Worm (Caenorhabditis elegans) whole organism, L2 larva: ENCODE data around the gene C46E10.8.
"Not testable (repeated sequence)": the region's sequence is repeated elsewhere in the genome, so short reads cannot be mapped to it uniquely, and the experiment has no call there.

Experiments used
- C34F6.9 ChIP-seq: fragments of 150-350 bp; optimal IDR thresholded peaks from 2 replicates; lab custom pipeline; 2014; ENCODE audit warnings: missing biosample characterization, missing genetic modification characterization
- ZK546.5 ChIP-seq: sonication (generic microtip); optimal IDR thresholded peaks from 2 replicates; lab custom pipeline; 2017; ENCODE audit warnings: missing biosample characterization, missing genetic modification characterization
- aly-2 ChIP-seq: fragments of 150-350 bp; optimal IDR thresholded peaks from 2 replicates; lab custom pipeline; 2014; ENCODE audit warnings: missing biosample characterization, missing genetic modification characterization
- ama-1 ChIP-seq: fragments of 150-350 bp; optimal IDR thresholded peaks from 2 replicates; lab custom pipeline; 2018; ENCODE audit warnings: inconsistent platforms
- blmp-1 ChIP-seq: sonication (generic microtip); optimal IDR thresholded peaks from 2 replicates; lab custom pipeline; 2017; ENCODE audit warnings: missing genetic modification characterization, mild to moderate bottlenecking, missing compliant biosample characterization, antibody characterized with exemption, moderate library complexity; ENCODE audit not compliant: insufficient read depth
- ceh-16 ChIP-seq: fragments of 150-350 bp; optimal IDR thresholded peaks from 2 replicates; lab custom pipeline; 2014; ENCODE audit warnings: missing biosample characterization, missing genetic modification characterization
- crh-2 ChIP-seq: sonication (generic microtip); optimal IDR thresholded peaks from 2 replicates; lab custom pipeline; 2017; ENCODE audit warnings: missing biosample characterization, missing genetic modification characterization
- dmd-4 ChIP-seq: sonication (generic microtip); optimal IDR thresholded peaks from 2 replicates; lab custom pipeline; 2017; ENCODE audit warnings: missing biosample characterization, missing genetic modification characterization
- egl-27 ChIP-seq: sonication (generic microtip); optimal IDR thresholded peaks from 3 replicates; lab custom pipeline; 2017; ENCODE audit warnings: missing biosample characterization, missing genetic modification reagents, missing genetic modification characterization
- elt-3 ChIP-seq: sonication (generic microtip); optimal IDR thresholded peaks from 2 replicates; lab custom pipeline; 2017; ENCODE audit warnings: missing biosample characterization, missing genetic modification characterization
- gmeb-1 ChIP-seq: fragments of 150-350 bp; optimal IDR thresholded peaks from 2 replicates; lab custom pipeline; 2014; ENCODE audit warnings: missing biosample characterization, missing genetic modification characterization
- lsy-2 ChIP-seq, 2 experiments: fragments of 150-350 bp in 1 of 2; sonication (generic microtip) in 1 of 2; optimal IDR thresholded peaks; 2 replicates each; lab custom pipeline; 2014 to 2017; ENCODE audit warnings: missing biosample characterization in 2 of 2, missing genetic modification characterization in 2 of 2
- mab-5 ChIP-seq: fragments of 150-350 bp; optimal IDR thresholded peaks from 2 replicates; lab custom pipeline; 2014; ENCODE audit warnings: missing biosample characterization, missing genetic modification characterization
- mbf-1 ChIP-seq: sonication (generic microtip); optimal IDR thresholded peaks from 2 replicates; lab custom pipeline; 2017; ENCODE audit warnings: missing biosample characterization, missing genetic modification characterization
- mdl-1 ChIP-seq, 2 experiments: fragments of 150-350 bp in 1 of 2; sonication (generic microtip) in 1 of 2; optimal IDR thresholded peaks; 2 replicates each; lab custom pipeline; 2017; ENCODE audit warnings: missing biosample characterization in 2 of 2, missing genetic modification characterization in 2 of 2
- nhr-10 ChIP-seq: sonication (generic microtip); optimal IDR thresholded peaks from 2 replicates; lab custom pipeline; 2017; ENCODE audit warnings: missing biosample characterization, missing genetic modification characterization
- nhr-11 ChIP-seq: fragments of 150-350 bp; optimal IDR thresholded peaks from 2 replicates; lab custom pipeline; 2014; ENCODE audit warnings: missing biosample characterization, missing genetic modification characterization
- nhr-12 ChIP-seq: fragments of 150-350 bp; optimal IDR thresholded peaks from 2 replicates; lab custom pipeline; 2014; ENCODE audit warnings: missing biosample characterization, missing genetic modification characterization
- nhr-23 ChIP-seq: fragments of 150-350 bp; optimal IDR thresholded peaks from 2 replicates; lab custom pipeline; 2014; ENCODE audit warnings: missing biosample characterization, missing genetic modification reagents, missing genetic modification characterization
- peb-1 ChIP-seq: fragments of 150-350 bp; optimal IDR thresholded peaks from 2 replicates; lab custom pipeline; 2014; ENCODE audit warnings: missing biosample characterization, missing genetic modification characterization
- skn-1 ChIP-seq: sonication (generic microtip); optimal IDR thresholded peaks from 2 replicates; lab custom pipeline; 2017; ENCODE audit warnings: missing biosample characterization, missing genetic modification characterization
- sma-9 ChIP-seq, 2 experiments: fragments of 150-350 bp in 1 of 2; sonication (generic microtip) in 1 of 2; optimal IDR thresholded peaks; 2 replicates each; lab custom pipeline; 2014 to 2016; ENCODE audit warnings: missing genetic modification characterization in 2 of 2, mild to moderate bottlenecking in 1 of 2, missing biosample characterization in 1 of 2, missing compliant biosample characterization in 1 of 2, missing genetic modification reagents in 1 of 2, moderate library complexity in 1 of 2
- unc-39 ChIP-seq: fragments of 150-350 bp; optimal IDR thresholded peaks from 2 replicates; lab custom pipeline; 2014; ENCODE audit warnings: missing biosample characterization, missing genetic modification characterization
- unc-55 ChIP-seq: fragments of 150-350 bp; sonication (generic microtip); optimal IDR thresholded peaks from 3 replicates; lab custom pipeline; 2014; ENCODE audit warnings: missing biosample characterization, missing genetic modification reagents, missing genetic modification characterization
- unc-62 ChIP-seq: fragments of 150-350 bp; optimal IDR thresholded peaks from 2 replicates; lab custom pipeline; 2014; ENCODE audit warnings: missing biosample characterization, missing genetic modification reagents, missing genetic modification characterization
- ztf-1 ChIP-seq: fragments of 200-800 bp; sonication (Bioruptor generic); conservative IDR thresholded peaks from 2 replicates; pipeline ENCODE4 v1.3.6; 2022; ENCODE audit warnings: missing genetic modification characterization, missing compliant biosample characterization
- ztf-11 ChIP-seq: sonication (generic microtip); optimal IDR thresholded peaks from 2 replicates; lab custom pipeline; 2017; ENCODE audit warnings: missing biosample characterization, missing genetic modification characterization

C46E10.8 gene

ce11 chrII:3727996-3728395, at the start of gene C46E10.8:
Gene C46E10.8 (minus strand): TSS chrII:3728096.
- TF ChIP-seq crh-2 (tag; lab: Kevin White, UChicago) = no peak

- TF ChIP-seq skn-1 (tag; lab: Kevin White, UChicago) (no peak), sma-9 (GFP tag; optimal IDR thresholded peaks at IDR 0.05; lab: Kevin White, UChicago) (no peak), sma-9 (tag; optimal IDR thresholded peaks at IDR 0.05; lab: Kevin White, UChicago) (no peak), aly-2 (tag; lab: Kevin White, UChicago) (no peak)
- TF ChIP-seq, all 48 proteins: peak for 0
These were observed 47.8 kb upstream of the C46E10.8 start, which contains the start of gene T24E12.3 for ce11 chrII:3775719-3776118. Gene T24E12.3 (plus strand): TSS chrII:3776019.

ce11 chrII:3773130-3773529, 45.2 kb upstream of the C46E10.8 start, which contains the start of gene T24E12.10:
Gene T24E12.10 (minus strand): TSS chrII:3773230.
- TF ChIP-seq unc-62 (GFP tag; lab: Kevin White, UChicago) = no peak
- TF ChIP-seq ztf-1 (GFP tag; lab: Robert Waterston, UW) = no peak
- no peak for TF ChIP-seq unc-39 (tag; lab: Kevin White, UChicago)
- TF ChIP-seq ceh-16 (tag; lab: Kevin White, UChicago) = no peak
- TF ChIP-seq peb-1 (tag; lab: Kevin White, UChicago) = no peak
- no peak for TF ChIP-seq nhr-12 (tag; lab: Kevin White, UChicago)
- no peak for TF ChIP-seq mbf-1 (tag; lab: Kevin White, UChicago)
- TF ChIP-seq mdl-1 (tag; optimal IDR thresholded peaks at IDR 0.05; lab: Kevin White, UChicago) = no peak
- TF ChIP-seq gmeb-1 (tag; lab: Kevin White, UChicago) = no peak

- TF ChIP-seq elt-3 (no peak), nhr-11 (tag; lab: Kevin White, UChicago) (no peak), blmp-1 (no peak), ama-1 (lab: Kevin White, UChicago) (no peak), ZK546.5 (tag; lab: Kevin White, UChicago) (no peak), ztf-1 (GFP tag; lab: Robert Waterston, UW) (no peak), nhr-10 (tag; lab: Kevin White, UChicago) (no peak), mab-5 (tag; lab: Kevin White, UChicago) (no peak), aly-2 (tag; lab: Kevin White, UChicago) (no peak), dmd-4 (tag; lab: Kevin White, UChicago) (no peak)
These were observed 43.7 kb upstream of the C46E10.8 start for ce11 chrII:3771640-3772039.

ce11 chrII:3764486-3764885, 36.6 kb upstream of the C46E10.8 start, which contains the start of gene srx-112:
Gene srx-112 (minus strand): TSS chrII:3764586.
- TF ChIP-seq nhr-23 (tag; lab: Kevin White, UChicago) = no peak
- no peak for TF ChIP-seq aly-2 (tag; lab: Kevin White, UChicago)

- not testable (repeated sequence) for TF ChIP-seq C34F6.9 (tag; lab: Kevin White, UChicago); elt-3; unc-62 (GFP tag; lab: Kevin White, UChicago)
These were observed 33.7 kb upstream of the C46E10.8 start, which contains the start of gene T24E12.6 for ce11 chrII:3761599-3761998. Gene T24E12.6 (minus strand): TSS chrII:3761699.

ce11 chrII:3759010-3759409, 31.1 kb upstream of the C46E10.8 start, which contains the start of gene T24E12.12:
Gene T24E12.12 (plus strand): TSS chrII:3759290.
- TF ChIP-seq lsy-2 (tag; optimal IDR thresholded peaks at IDR 0.05; lab: Kevin White, UChicago) (no peak), unc-55 (no peak), gmeb-1 (tag; lab: Kevin White, UChicago) (no peak), mbf-1 (tag; lab: Kevin White, UChicago) (no peak), egl-27 (tag; lab: Kevin White, UChicago) (no peak), ztf-1 (GFP tag; lab: Robert Waterston, UW) (no peak)

ce11 chrII:3757499-3757898, 29.6 kb upstream of the C46E10.8 start, which contains the start of gene srx-111:
Gene srx-111 (plus strand): TSS chrII:3757799.
- TF ChIP-seq ztf-11 (tag; lab: Kevin White, UChicago) (no peak), mbf-1 (tag; lab: Kevin White, UChicago) (no peak), ztf-1 (GFP tag; lab: Robert Waterston, UW) (no peak), nhr-10 (tag; lab: Kevin White, UChicago) (no peak)
